Worm (Caenorhabditis elegans) whole organism, late embryonic: Measurements from ENCODE around the gene pxn-2.

ENCODE experiments used
- C38D4.7 ChIP-seq: fragments of 200-800 bp; sonication (Bioruptor generic); optimal IDR thresholded peaks from 2 replicates; lab custom pipeline; 2018; ENCODE audit warnings: mild to moderate bottlenecking, missing genetic modification characterization, moderate library complexity, missing compliant biosample characterization
- T23F11.4 ChIP-seq: fragments of 200-800 bp; sonication (Bioruptor generic); optimal IDR thresholded peaks from 2 replicates; lab custom pipeline; 2018; ENCODE audit warnings: mild to moderate bottlenecking, missing genetic modification characterization, missing compliant biosample characterization
- ceh-14 ChIP-seq: sonication (generic microtip); optimal IDR thresholded peaks from 2 replicates; lab custom pipeline; 2016; ENCODE audit warnings: missing genotype, missing genetic modification characterization, missing compliant biosample characterization
- ceh-2 ChIP-seq: sonication (generic microtip); optimal IDR thresholded peaks from 2 replicates; lab custom pipeline; 2016; ENCODE audit warnings: missing genotype, missing genetic modification characterization, missing compliant biosample characterization
- ceh-22 ChIP-seq: sonication (generic microtip); optimal IDR thresholded peaks from 2 replicates; lab custom pipeline; 2017; ENCODE audit warnings: missing biosample characterization, missing genetic modification characterization
- ceh-24 ChIP-seq: sonication (generic microtip); optimal IDR thresholded peaks from 2 replicates; lab custom pipeline; 2016; ENCODE audit warnings: mild to moderate bottlenecking, missing genetic modification characterization, missing compliant biosample characterization
- ceh-31 ChIP-seq: sonication (generic microtip); optimal IDR thresholded peaks from 2 replicates; lab custom pipeline; 2016; ENCODE audit warnings: missing genetic modification characterization, missing compliant biosample characterization
- ceh-45 ChIP-seq: fragments of 200-800 bp; sonication (Bioruptor generic); IDR thresholded peaks from 2 replicates; pipeline ENCODE4 v1.3.6; 2022; ENCODE audit warnings: missing genetic modification reagents, missing genetic modification characterization, missing compliant biosample characterization
- ceh-48 ChIP-seq: sonication (generic microtip); optimal IDR thresholded peaks from 2 replicates; lab custom pipeline; 2016; ENCODE audit warnings: missing genetic modification characterization, inconsistent platforms, missing compliant biosample characterization
- ceh-6 ChIP-seq: fragments of 200-800 bp; sonication (Bioruptor generic); optimal IDR thresholded peaks from 2 replicates; lab custom pipeline; 2018; ENCODE audit warnings: mild to moderate bottlenecking, missing genetic modification characterization, missing compliant biosample characterization
- ceh-9 ChIP-seq: sonication (generic microtip); optimal IDR thresholded peaks from 2 replicates; lab custom pipeline; 2016; ENCODE audit warnings: mild to moderate bottlenecking, missing genetic modification characterization, inconsistent platforms, missing compliant biosample characterization
- elt-4 ChIP-seq: sonication (generic microtip); optimal IDR thresholded peaks from 2 replicates; lab custom pipeline; 2016; ENCODE audit warnings: missing genetic modification characterization, missing compliant biosample characterization
- ets-4 ChIP-seq: sonication (generic microtip); optimal IDR thresholded peaks from 2 replicates; lab custom pipeline; 2016; ENCODE audit warnings: missing genetic modification characterization, missing compliant biosample characterization
- eyg-1 ChIP-seq: sonication (generic microtip); optimal IDR thresholded peaks from 2 replicates; lab custom pipeline; 2016; ENCODE audit warnings: missing genotype, missing genetic modification characterization, missing compliant biosample characterization
- fkh-6 ChIP-seq: sonication (generic microtip); optimal IDR thresholded peaks from 2 replicates; lab custom pipeline; 2016; ENCODE audit warnings: missing genetic modification characterization, missing compliant biosample characterization
- gmeb-2 ChIP-seq: sonication (generic microtip); optimal IDR thresholded peaks from 2 replicates; lab custom pipeline; 2016; ENCODE audit warnings: missing genetic modification characterization, inconsistent platforms, missing compliant biosample characterization
- hlh-15 ChIP-seq: sonication (generic microtip); optimal IDR thresholded peaks from 2 replicates; lab custom pipeline; 2016; ENCODE audit warnings: missing genetic modification characterization, missing compliant biosample characterization
- lim-6 ChIP-seq: sonication (generic microtip); optimal IDR thresholded peaks from 2 replicates; lab custom pipeline; 2016; ENCODE audit warnings: missing genetic modification characterization, missing compliant biosample characterization
- madf-2 ChIP-seq: sonication (generic microtip); optimal IDR thresholded peaks from 2 replicates; lab custom pipeline; 2017; ENCODE audit warnings: missing genetic modification characterization, missing compliant biosample characterization
- nfya-1 ChIP-seq: sonication (generic microtip); optimal IDR thresholded peaks from 2 replicates; lab custom pipeline; 2017; ENCODE audit warnings: missing genetic modification characterization, mild to moderate bottlenecking, missing compliant biosample characterization, antibody characterized with exemption, moderate library complexity
- nhr-11 ChIP-seq: fragments of 150-350 bp; optimal IDR thresholded peaks from 2 replicates; lab custom pipeline; 2014; ENCODE audit warnings: missing biosample characterization, missing genetic modification characterization
- pag-3 ChIP-seq: sonication (generic microtip); optimal IDR thresholded peaks from 2 replicates; lab custom pipeline; 2016; ENCODE audit warnings: missing compliant biosample characterization, missing genetic modification characterization, borderline replicate concordance
- pat-9 ChIP-seq: fragments of 200-800 bp; sonication (Bioruptor generic); optimal IDR thresholded peaks from 2 replicates; lab custom pipeline; 2018; ENCODE audit warnings: mild to moderate bottlenecking, missing genetic modification characterization, moderate library complexity, missing compliant biosample characterization
- pax-1 ChIP-seq: fragments of 150-350 bp; optimal IDR thresholded peaks from 2 replicates; lab custom pipeline; 2014; ENCODE audit warnings: missing biosample characterization, missing genetic modification characterization
- pha-2 ChIP-seq: sonication (generic microtip); optimal IDR thresholded peaks from 2 replicates; lab custom pipeline; 2017; ENCODE audit warnings: mild to moderate bottlenecking, missing genetic modification characterization, missing compliant biosample characterization
- pros-1 ChIP-seq: fragments of 150-350 bp; optimal IDR thresholded peaks from 2 replicates; lab custom pipeline; 2014; ENCODE audit warnings: missing biosample characterization, missing genetic modification reagents, missing genetic modification characterization
- ref-2 ChIP-seq: sonication (generic microtip); optimal IDR thresholded peaks from 2 replicates; lab custom pipeline; 2016; ENCODE audit warnings: missing genetic modification characterization, missing compliant biosample characterization
- rnt-1 ChIP-seq: sonication (generic microtip); optimal IDR thresholded peaks from 2 replicates; lab custom pipeline; 2016; ENCODE audit warnings: missing genetic modification characterization, missing compliant biosample characterization
- sdc-2 ChIP-seq: sonication (generic microtip); optimal IDR thresholded peaks from 2 replicates; lab custom pipeline; 2016; ENCODE audit warnings: missing genotype, missing genetic modification characterization, missing compliant biosample characterization
- sox-2 ChIP-seq: fragments of 200-800 bp; sonication (Bioruptor generic); IDR thresholded peaks from 2 replicates; pipeline ENCODE4 v1.3.6; 2022; ENCODE audit warnings: missing genetic modification reagents, missing genetic modification characterization, missing compliant biosample characterization
- syd-9 ChIP-seq: sonication (generic microtip); optimal IDR thresholded peaks from 2 replicates; lab custom pipeline; 2016; ENCODE audit warnings: mild to moderate bottlenecking, missing genetic modification characterization, moderate library complexity, missing compliant biosample characterization
- tbx-2 ChIP-seq: sonication (generic microtip); optimal IDR thresholded peaks from 2 replicates; lab custom pipeline; 2016; ENCODE audit warnings: missing genetic modification characterization, missing compliant biosample characterization
- ttx-3 ChIP-seq: sonication (generic microtip); optimal IDR thresholded peaks from 2 replicates; lab custom pipeline; 2016; ENCODE audit warnings: missing genetic modification reagents, missing genetic modification characterization, missing compliant biosample characterization
- unc-3 ChIP-seq, 2 experiments: fragments of 200-800 bp in 1 of 2; sonication (Bioruptor generic) in 1 of 2; sonication (generic microtip) in 1 of 2; conservative IDR thresholded peaks in 1 of 2; optimal IDR thresholded peaks in 1 of 2; 2 replicates each; pipeline versions ENCODE4 v1.3.6 to Lab custom; 2016 to 2022; ENCODE audit warnings: missing compliant biosample characterization in 2 of 2, missing genetic modification characterization in 2 of 2, missing genetic modification reagents in 1 of 2

pxn-2 gene

DNA sequence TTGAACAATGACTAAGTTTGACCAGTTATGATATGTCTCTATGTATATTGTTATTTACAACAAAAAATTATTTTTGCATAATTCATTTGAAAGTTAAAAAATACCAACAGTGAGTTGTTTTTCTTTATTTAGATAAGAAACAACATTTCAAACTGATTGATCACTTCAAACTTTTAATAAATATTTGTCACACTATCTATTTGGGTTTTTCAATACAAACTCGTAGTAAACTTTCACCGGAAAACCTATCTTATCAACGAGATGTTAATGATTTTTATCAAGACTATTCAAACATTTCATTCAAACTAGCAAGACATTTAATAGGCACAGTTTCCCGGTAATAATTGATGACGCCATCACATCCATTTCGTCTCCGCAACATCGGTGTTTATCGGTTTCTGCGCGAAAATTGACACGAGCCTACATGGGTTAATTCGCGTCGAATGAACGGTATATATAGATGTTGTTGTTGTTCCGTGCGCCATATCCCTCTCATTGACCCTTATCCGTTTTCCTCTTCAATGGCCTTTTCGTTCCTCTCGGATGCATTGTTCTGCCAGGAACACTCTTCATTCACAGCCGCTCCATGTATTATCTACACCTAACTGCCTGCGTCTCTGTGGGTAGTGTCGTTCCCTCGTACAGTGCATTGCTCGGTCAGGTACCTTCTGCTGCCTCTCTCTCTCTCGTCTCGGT lies 11.2 kb upstream of the pxn-2 start:
- TF ChIP-seq sdc-2 (tag; lab: Kevin White, UChicago) (peak; percentile 52), pros-1 (tag; lab: Kevin White, UChicago) (no peak), ceh-24 (tag; lab: Kevin White, UChicago) (no peak), C38D4.7 (GFP tag; lab: Kevin White, UChicago) (no peak), syd-9 (tag; lab: Kevin White, UChicago) (peak; percentile 14), ceh-31 (tag; lab: Kevin White, UChicago) (peak; percentile 64), fkh-6 (tag; lab: Kevin White, UChicago) (peak; percentile 20), sox-2 (GFP tag; lab: Robert Waterston, UW) (peak; percentile 67), nfya-1 (tag; lab: Kevin White, UChicago) (peak; percentile 23), ref-2 (tag; lab: Kevin White, UChicago) (peak; percentile 78), ceh-2 (tag; lab: Kevin White, UChicago) (peak; percentile 40), tbx-2 (peak; percentile 69)
- TF ChIP-seq, all 69 proteins: peak for 9

DNA sequence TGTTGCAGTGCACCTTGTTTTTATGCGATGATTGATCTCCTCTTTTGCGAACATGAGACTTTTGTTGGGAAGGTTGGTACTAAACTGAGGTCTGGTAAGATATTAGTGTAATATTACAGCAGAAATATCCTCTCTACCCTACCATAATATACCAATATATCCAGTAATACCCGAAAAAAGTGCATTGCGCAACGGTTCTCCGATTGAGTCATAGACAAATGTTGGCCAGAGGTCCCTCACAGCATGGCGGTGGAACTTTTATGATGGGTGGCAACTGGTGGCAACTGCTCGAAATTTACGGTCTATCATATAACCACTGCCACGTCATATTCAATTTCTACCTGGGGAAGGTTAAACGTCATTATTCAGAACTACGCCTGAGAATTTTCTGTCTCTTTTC lies 10.2 kb upstream of the pxn-2 start:
- TF ChIP-seq unc-3 (GFP tag; conservative IDR thresholded peaks at IDR 0.05; lab: Robert Waterston, UW) (no peak), unc-3 (tag; optimal IDR thresholded peaks at IDR 0.05; lab: Kevin White, UChicago) (no peak), pha-2 (tag; lab: Kevin White, UChicago) (no peak), ceh-22 (tag; lab: Kevin White, UChicago) (no peak), pag-3 (tag; lab: Kevin White, UChicago) (no peak), pax-1 (no peak), eyg-1 (tag; lab: Kevin White, UChicago) (no peak), rnt-1 (no peak), syd-9 (tag; lab: Kevin White, UChicago) (no peak), ceh-14 (no peak), lim-6 (tag; lab: Kevin White, UChicago) (no peak), elt-4 (no peak), T23F11.4 (GFP tag; lab: Kevin White, UChicago) (no peak), ceh-31 (tag; lab: Kevin White, UChicago) (no peak), ttx-3 (no peak), ceh-6 (GFP tag; lab: Kevin White, UChicago) (no peak), pat-9 (tag; lab: Kevin White, UChicago) (no peak), madf-2 (tag; lab: Kevin White, UChicago) (no peak), hlh-15 (tag; lab: Kevin White, UChicago) (no peak)
- TF ChIP-seq, all 69 proteins: peak for 0

DNA sequence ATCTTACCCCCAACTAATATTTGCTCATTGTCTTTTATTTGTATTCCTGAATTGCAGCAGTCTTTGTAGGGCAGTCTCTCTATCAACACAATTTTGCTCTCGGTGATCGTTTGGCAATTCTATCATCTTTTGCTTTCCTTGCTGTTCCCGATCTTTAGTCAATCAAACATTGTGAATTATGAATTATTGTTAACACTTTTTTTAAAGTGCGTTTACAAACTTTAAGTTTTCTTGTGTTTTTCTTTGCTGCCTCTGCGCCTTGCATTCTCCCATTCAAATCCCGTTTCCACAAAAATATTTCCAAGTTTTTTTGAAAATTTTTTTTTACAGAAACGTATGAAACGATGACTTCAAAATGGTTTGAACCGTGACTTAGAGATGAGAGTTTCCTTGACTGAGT lies 3.0 kb upstream of the pxn-2 start, which contains the start of gene ver-4:
Gene ver-4, plus strand, starts transcription at position 301 of the 400 bp plus-strand sequence.
- TF ChIP-seq nfya-1 (tag; lab: Kevin White, UChicago): no peak
- TF ChIP-seq ceh-48: no peak
- no peak for TF ChIP-seq ceh-9 (tag; lab: Kevin White, UChicago)
- TF ChIP-seq, all 69 proteins: peak for 0

DNA sequence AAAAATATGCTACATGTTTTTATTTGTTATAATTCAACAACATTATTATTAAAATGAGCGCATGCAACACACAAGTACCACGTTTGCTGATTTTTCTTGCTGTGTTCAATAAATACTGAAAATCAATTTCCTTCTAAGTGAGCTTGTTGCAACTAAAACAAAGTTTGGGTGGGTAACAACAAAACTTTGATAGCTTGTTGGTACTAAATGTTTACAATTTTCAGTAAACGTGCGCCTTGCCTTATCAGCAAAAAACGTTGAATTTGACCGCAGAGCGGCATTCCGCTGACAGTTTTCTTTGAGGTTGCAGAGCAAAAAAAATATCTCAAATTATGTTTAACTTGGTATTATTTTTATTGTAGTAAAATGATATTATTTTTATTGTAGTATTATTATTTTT lies 2.3 kb upstream of the pxn-2 start:
- no peak for TF ChIP-seq ceh-31 (tag; lab: Kevin White, UChicago)
- TF ChIP-seq ceh-45: no peak
- TF ChIP-seq sox-2 (GFP tag; lab: Robert Waterston, UW): no peak
- no peak for TF ChIP-seq ceh-48
- no peak for TF ChIP-seq lim-6 (tag; lab: Kevin White, UChicago)
- TF ChIP-seq ceh-14: no peak
- no peak for TF ChIP-seq nhr-11 (tag; lab: Kevin White, UChicago)
- no peak for TF ChIP-seq gmeb-2 (tag; lab: Kevin White, UChicago)
- no peak for TF ChIP-seq madf-2 (tag; lab: Kevin White, UChicago)
- TF ChIP-seq ets-4 (tag; lab: Kevin White, UChicago): no peak
- no peak for TF ChIP-seq tbx-2
- TF ChIP-seq C38D4.7 (GFP tag; lab: Kevin White, UChicago): no peak
